Fruit fly (Drosophila melanogaster) whole organism, embryonic: ENCODE results near the gene CG15530.

Experiments used
- Blimp-1 ChIP-seq: fragments of 200-800 bp; sonication (Bioruptor generic); optimal IDR thresholded peaks from 3 replicates; lab custom pipeline; 2018; ENCODE audit warnings: missing biosample characterization, missing genetic modification characterization, mild to moderate bottlenecking, moderate library complexity, missing genetic modification reagents
- CG11696 ChIP-seq: fragments of 200-800 bp; sonication (Bioruptor generic); IDR thresholded peaks from 2 replicates; pipeline ENCODE4 v1.3.6; 2022; ENCODE audit warnings: missing biosample characterization, missing genetic modification characterization
- CG12769 ChIP-seq: fragments of 200-800 bp; sonication (Bioruptor generic); optimal IDR thresholded peaks from 2 replicates; lab custom pipeline; 2019; ENCODE audit warnings: missing biosample characterization, mild to moderate bottlenecking, missing genetic modification characterization, moderate library complexity
- CG13287 ChIP-seq: fragments of 200-800 bp; sonication (Bioruptor generic); IDR thresholded peaks from 2 replicates; pipeline ENCODE4 v1.3.6; 2022; ENCODE audit warnings: missing biosample characterization, missing genetic modification characterization; ENCODE audit not compliant: partially characterized antibody
- CG1647 ChIP-seq: fragments of 200-800 bp; sonication (Bioruptor generic); optimal IDR thresholded peaks from 3 replicates; lab custom pipeline; 2016; ENCODE audit warnings: missing biosample characterization, missing genetic modification characterization
- CG17568 ChIP-seq: fragments of 200-800 bp; sonication (Bioruptor generic); optimal IDR thresholded peaks from 2 replicates; lab custom pipeline; 2018; ENCODE audit warnings: missing biosample characterization, mild to moderate bottlenecking, missing genetic modification characterization, moderate library complexity
- CG18764 ChIP-seq: fragments of 200-800 bp; sonication (Bioruptor generic); optimal IDR thresholded peaks from 3 replicates; lab custom pipeline; 2016; ENCODE audit warnings: missing biosample characterization, missing genetic modification characterization
- CG2199 ChIP-seq: fragments of 200-800 bp; sonication (Bioruptor generic); IDR thresholded peaks from 3 replicates; pipeline ENCODE4 v1.3.6; 2022; ENCODE audit warnings: missing biosample characterization, missing genetic modification characterization
- CG2875 ChIP-seq: fragments of 200-800 bp; sonication (Bioruptor generic); optimal IDR thresholded peaks from 2 replicates; lab custom pipeline; 2017; ENCODE audit warnings: missing biosample characterization, mild to moderate bottlenecking, missing genetic modification characterization, missing genetic modification reagents
- CG6272 ChIP-seq: fragments of 200-800 bp; sonication (Bioruptor generic); IDR thresholded peaks from 2 replicates; pipeline ENCODE4 v1.3.6; 2022; ENCODE audit warnings: missing biosample characterization, missing genetic modification characterization
- CG6791 ChIP-seq: fragments of 200-800 bp; sonication (Bioruptor generic); IDR thresholded peaks from 3 replicates; pipeline ENCODE4 v1.3.6; 2022; ENCODE audit warnings: missing biosample characterization, missing genetic modification characterization; ENCODE audit not compliant: partially characterized antibody
- CG7556 ChIP-seq: fragments of 200-800 bp; sonication (Bioruptor generic); optimal IDR thresholded peaks from 2 replicates; lab custom pipeline; 2017; ENCODE audit warnings: missing biosample characterization, mild to moderate bottlenecking, missing genetic modification characterization
- CG7786 ChIP-seq: fragments of 200-800 bp; sonication (Bioruptor generic); optimal IDR thresholded peaks from 2 replicates; lab custom pipeline; 2016; ENCODE audit warnings: missing biosample characterization, missing genetic modification characterization
- CG9727 ChIP-seq: fragments of 200-800 bp; sonication (Bioruptor generic); optimal IDR thresholded peaks from 3 replicates; lab custom pipeline; 2017; ENCODE audit warnings: missing biosample characterization, mild to moderate bottlenecking, missing genetic modification characterization
- CkIIα-i1 ChIP-seq: fragments of 200-800 bp; sonication (Bioruptor generic); IDR thresholded peaks from 2 replicates; pipeline ENCODE4 v1.3.6; 2022; ENCODE audit warnings: missing biosample characterization, missing genetic modification characterization
- CrebB ChIP-seq: fragments of 200-800 bp; sonication (Bioruptor generic); optimal IDR thresholded peaks from 3 replicates; lab custom pipeline; 2018; ENCODE audit warnings: missing biosample characterization, mild to moderate bottlenecking, missing genetic modification characterization
- Dad ChIP-seq: fragments of 200-800 bp; sonication (Bioruptor generic); optimal IDR thresholded peaks from 3 replicates; lab custom pipeline; 2016; ENCODE audit warnings: missing biosample characterization, missing genetic modification characterization
- E2f2 ChIP-seq: fragments of 200-800 bp; sonication (Bioruptor generic); IDR thresholded peaks from 2 replicates; pipeline ENCODE4 v1.3.6; 2022; ENCODE audit warnings: missing biosample characterization, missing genetic modification characterization
- Hr78 ChIP-seq, 2 experiments: fragments of 200-800 bp in 1 of 2; fragments of >200 bp in 1 of 2; sonication (Bioruptor generic) in 1 of 2; optimal IDR thresholded peaks; 2 replicates each; lab custom pipeline; 2017 to 2019; ENCODE audit warnings: missing biosample characterization in 2 of 2, missing genetic modification characterization in 2 of 2, mild to moderate bottlenecking in 1 of 2, moderate library complexity in 1 of 2
- Jarid2 ChIP-seq: fragments of 200-800 bp; sonication (Bioruptor generic); optimal IDR thresholded peaks from 3 replicates; lab custom pipeline; 2017; ENCODE audit warnings: mild to moderate bottlenecking, missing biosample characterization, missing genetic modification reagents, missing genetic modification characterization
- Lhr ChIP-seq: fragments of 200-800 bp; sonication (Bioruptor generic); optimal IDR thresholded peaks from 3 replicates; lab custom pipeline; 2017; ENCODE audit warnings: mild to moderate bottlenecking, missing biosample characterization, missing genetic modification reagents, missing genetic modification characterization
- MBD-R2 ChIP-seq: fragments of 200-800 bp; sonication (Bioruptor generic); IDR thresholded peaks from 2 replicates; pipeline ENCODE4 v1.3.6; 2022; ENCODE audit warnings: missing biosample characterization, missing genetic modification characterization
- MTF-1 ChIP-seq: fragments of 200-800 bp; sonication (Bioruptor generic); optimal IDR thresholded peaks from 2 replicates; lab custom pipeline; 2018; ENCODE audit warnings: missing biosample characterization, mild to moderate bottlenecking, missing genetic modification characterization, borderline replicate concordance
- Nf-YC ChIP-seq: fragments of 200-800 bp; optimal IDR thresholded peaks from 3 replicates; lab custom pipeline; 2019; ENCODE audit warnings: missing biosample characterization, mild to moderate bottlenecking, missing genetic modification characterization, moderate library complexity
- Optix ChIP-seq: fragments of 200-800 bp; sonication (Bioruptor generic); IDR thresholded peaks from 3 replicates; pipeline ENCODE4 v1.3.6; 2022; ENCODE audit warnings: missing biosample characterization, missing genetic modification characterization
- Sin3A ChIP-seq: fragments of >200 bp; optimal IDR thresholded peaks from 2 replicates; lab custom pipeline; 2018
- Trl ChIP-seq, 3 experiments: fragments of >200 bp in 2 of 3; fragments of 200-800 bp in 1 of 3; sonication (Bioruptor generic) in 1 of 3; optimal IDR thresholded peaks; 2 replicates in 1 of 3; 3 replicates in 2 of 3; lab custom pipeline; 2016 to 2017; ENCODE audit warnings: missing biosample characterization in 1 of 3, missing genetic modification characterization in 1 of 3
- Xrp1 ChIP-seq: fragments of 200-800 bp; sonication (Bioruptor generic); IDR thresholded peaks from 2 replicates; pipeline ENCODE4 v1.3.6; 2022; ENCODE audit warnings: missing biosample characterization, missing genetic modification characterization
- bbx ChIP-seq: fragments of 200-800 bp; sonication (Bioruptor generic); IDR thresholded peaks from 2 replicates; pipeline ENCODE4 v1.3.6; 2022; ENCODE audit warnings: missing biosample characterization, missing genetic modification characterization; ENCODE audit not compliant: partially characterized antibody
- btn ChIP-seq: fragments of 200-800 bp; sonication (Bioruptor generic); optimal IDR thresholded peaks from 2 replicates; lab custom pipeline; 2016; ENCODE audit warnings: missing biosample characterization, missing genetic modification characterization
- ci ChIP-seq: fragments of 200-800 bp; sonication (Bioruptor generic); IDR thresholded peaks from 3 replicates; pipeline ENCODE4 v1.3.6; 2022; ENCODE audit warnings: missing biosample characterization, missing genetic modification characterization
- dan ChIP-seq: fragments of 200-800 bp; sonication (Bioruptor generic); IDR thresholded peaks from 2 replicates; pipeline ENCODE4 v1.3.6; 2022; ENCODE audit warnings: missing biosample characterization, missing genetic modification characterization
- dati ChIP-seq: fragments of 200-800 bp; sonication (Bioruptor generic); IDR thresholded peaks from 2 replicates; pipeline ENCODE4 v1.3.6; 2022; ENCODE audit warnings: missing biosample characterization, missing genetic modification characterization
- dysf ChIP-seq: fragments of 200-800 bp; sonication (Bioruptor generic); IDR thresholded peaks from 3 replicates; pipeline ENCODE4 v1.3.6; 2022; ENCODE audit warnings: missing biosample characterization, missing genetic modification characterization
- ftz-f1 ChIP-seq: fragments of 200-800 bp; sonication (Bioruptor generic); optimal IDR thresholded peaks from 2 replicates; lab custom pipeline; 2016; ENCODE audit warnings: missing biosample characterization, missing genetic modification characterization
- grn ChIP-seq: fragments of 200-800 bp; sonication (Bioruptor generic); optimal IDR thresholded peaks from 3 replicates; lab custom pipeline; 2017; ENCODE audit warnings: missing biosample characterization, missing genetic modification characterization
- insv ChIP-seq, 2 experiments: fragments of 200-800 bp; sonication (Bioruptor generic); optimal IDR thresholded peaks; 3 replicates each; lab custom pipeline; 2016 to 2018; ENCODE audit warnings: missing biosample characterization in 2 of 2, missing genetic modification characterization in 2 of 2
- nmo ChIP-seq: fragments of 200-800 bp; sonication (Bioruptor generic); optimal IDR thresholded peaks from 2 replicates; lab custom pipeline; 2018; ENCODE audit warnings: missing biosample characterization, mild to moderate bottlenecking, missing genetic modification characterization, moderate library complexity
- oc ChIP-seq: fragments of 200-800 bp; sonication (Bioruptor generic); optimal IDR thresholded peaks from 2 replicates; lab custom pipeline; 2018; ENCODE audit warnings: missing biosample characterization, mild to moderate bottlenecking, missing genetic modification characterization, moderate library complexity
- ranshi ChIP-seq: fragments of 200-800 bp; sonication (Bioruptor generic); IDR thresholded peaks from 2 replicates; pipeline ENCODE4 v1.3.6; 2022; ENCODE audit warnings: missing biosample characterization, missing genetic modification characterization
- row ChIP-seq: fragments of 200-800 bp; sonication (Bioruptor generic); IDR thresholded peaks from 3 replicates; pipeline ENCODE4 v1.3.6; 2022; ENCODE audit warnings: missing biosample characterization, missing genetic modification characterization
- scrt ChIP-seq: fragments of 200-800 bp; sonication (Bioruptor generic); optimal IDR thresholded peaks from 2 replicates; lab custom pipeline; 2018; ENCODE audit warnings: missing biosample characterization, mild to moderate bottlenecking, missing genetic modification characterization, moderate library complexity
- sens ChIP-seq: fragments of 200-800 bp; sonication (Bioruptor generic); peaks from one replicate; lab custom pipeline; 2016; ENCODE audit warnings: missing biosample characterization, missing genetic modification characterization
- tap ChIP-seq: fragments of 200-800 bp; optimal IDR thresholded peaks from 3 replicates; lab custom pipeline; 2019; ENCODE audit warnings: missing biosample characterization, mild to moderate bottlenecking, missing genetic modification characterization, moderate library complexity
- tio ChIP-seq: fragments of 200-800 bp; sonication (Bioruptor generic); optimal IDR thresholded peaks from 2 replicates; lab custom pipeline; 2017; ENCODE audit warnings: missing biosample characterization, missing genetic modification characterization, inconsistent platforms
- vvl ChIP-seq: fragments of 200-800 bp; sonication (Bioruptor generic); IDR thresholded peaks from 2 replicates; pipeline ENCODE4 v1.3.6; 2022; ENCODE audit warnings: missing biosample characterization, missing genetic modification characterization
- z ChIP-seq: fragments of 200-800 bp; sonication (Bioruptor generic); IDR thresholded peaks from 3 replicates; pipeline ENCODE4 v1.3.6; 2022; ENCODE audit warnings: missing biosample characterization, missing genetic modification characterization

The CG15530 gene

dm6 chr3R:30153864-30154263 lies 23.8 kb upstream of the CG15530 start (continued):
- TF ChIP-seq insv (GFP tag; optimal IDR thresholded peaks at IDR 0.05; lab: Kevin White, UChicago) (peak in 1 of 2 experiments; percentile 71), MBD-R2 (GFP tag; lab: Robert Waterston, UW) (peak; percentile 16; the same call in 1 of the 2 replicates)

- TF ChIP-seq sens (GFP tag; lab: Kevin White, UChicago) = peak; percentile 55
- TF ChIP-seq scrt (GFP tag; lab: Kevin White, UChicago) = no peak
- TF ChIP-seq ci (GFP tag; lab: Robert Waterston, UW) = no peak
- TF ChIP-seq Optix (GFP tag; lab: Robert Waterston, UW) = no peak
- TF ChIP-seq ranshi (GFP tag; lab: Robert Waterston, UW) = no peak
- peak; percentile 67 for TF ChIP-seq Jarid2 (GFP tag; lab: Kevin White, UChicago)
- TF ChIP-seq ftz-f1 (GFP tag; lab: Kevin White, UChicago) = no peak
- TF ChIP-seq dati (GFP tag; lab: Robert Waterston, UW) = no peak
- TF ChIP-seq Xrp1 (GFP tag; lab: Robert Waterston, UW) = 0 out of 2 replicates have a peak, but pooled peaks have one; percentile 19
- no peak for TF ChIP-seq CkIIα-i1 (GFP tag; lab: Robert Waterston, UW)
- 0 out of 3 replicates have a peak, but pooled peaks have one; percentile 65 for TF ChIP-seq z (GFP tag; lab: Robert Waterston, UW)
- peak; percentile 31; the same call in 1 of the 2 replicates for TF ChIP-seq E2f2 (GFP tag; lab: Robert Waterston, UW)
- TF ChIP-seq CG17568 = no peak
- TF ChIP-seq CG12769 (tag; lab: Kevin White, UChicago) = peak; percentile 36
- TF ChIP-seq bbx = 0 out of 2 replicates have a peak, but pooled peaks have one; percentile 35
- TF ChIP-seq CG11696 = no peak
- TF ChIP-seq row (GFP tag; lab: Robert Waterston, UW) = no peak
- TF ChIP-seq CG7556 = no peak
- no peak for TF ChIP-seq CG2875 (GFP tag; lab: Kevin White, UChicago)
- TF ChIP-seq dysf = 0 out of 3 replicates have a peak, but pooled peaks have one; percentile 11
- TF ChIP-seq CG13287 (GFP tag; lab: Robert Waterston, UW) = peak; percentile 11; the same call in 1 of the 2 replicates
- peak; percentile 55 for TF ChIP-seq oc (tag; lab: Kevin White, UChicago)
- TF ChIP-seq CG18764 = no peak
- no peak for TF ChIP-seq insv (GFP tag; optimal IDR thresholded peaks at IDR 0.05; lab: Kevin White, UChicago)
- no peak for TF ChIP-seq MTF-1
- TF ChIP-seq nmo (GFP tag; lab: Kevin White, UChicago) = no peak
- TF ChIP-seq Blimp-1 (GFP tag; lab: Kevin White, UChicago) = peak; percentile 15
- no peak for TF ChIP-seq Dad
- TF ChIP-seq dan = no peak
- no peak for TF ChIP-seq CG7786 (GFP tag; lab: Kevin White, UChicago)
- TF ChIP-seq Hr78 (GFP tag; optimal IDR thresholded peaks at IDR 0.05; lab: Kevin White, UChicago) = peak in 1 of 2 experiments; percentile 50
- no peak for TF ChIP-seq tap (tag; lab: Kevin White, UChicago)
- no peak for TF ChIP-seq CrebB (tag; lab: Kevin White, UChicago)
- no peak for TF ChIP-seq CG6272
- TF ChIP-seq grn (GFP tag; lab: Kevin White, UChicago) = no peak
- TF ChIP-seq CG1647 (GFP tag; lab: Kevin White, UChicago) = no peak
- TF ChIP-seq btn = no peak
- no peak for TF ChIP-seq Sin3A
- peak; percentile 66 to 83 for TF ChIP-seq Trl (optimal IDR thresholded peaks at IDR 0.05; lab: Kevin White, UChicago)
- no peak for TF ChIP-seq Trl (GFP tag; optimal IDR thresholded peaks at IDR 0.05; lab: Kevin White, UChicago)
- TF ChIP-seq Nf-YC = no peak
- peak; percentile 41; the same call in 1 of the 3 replicates for TF ChIP-seq CG6791
- TF ChIP-seq Lhr (GFP tag; lab: Kevin White, UChicago) = no peak
- TF ChIP-seq vvl (GFP tag; lab: Robert Waterston, UW) = peak; percentile 36; the same call in 1 of the 2 replicates
- TF ChIP-seq tio (GFP tag; lab: Kevin White, UChicago) = no peak
- no peak for TF ChIP-seq CG9727 (GFP tag; lab: Kevin White, UChicago)
- peak; percentile 88 for TF ChIP-seq CG2199
Observed at dm6 chr3R:30160312-30160942, 17.2 kb upstream of the CG15530 start, which contains the start of gene CG11498. CG11498 (minus strand) TSS chr3R:30160473.
